Worm (Caenorhabditis elegans) whole organism, mixed stage, embryonic: ENCODE data around the gene ZC443.7.

Source experiments
- blmp-1 ChIP-seq: fragments of 150-350 bp; optimal IDR thresholded peaks from 2 replicates; lab custom pipeline; 2014; ENCODE audit warnings: missing biosample characterization, missing genetic modification characterization
- ceh-83 ChIP-seq: fragments of 200-800 bp; sonication (Bioruptor generic); optimal IDR thresholded peaks from 2 replicates; lab custom pipeline; 2018; ENCODE audit warnings: mild to moderate bottlenecking, missing genetic modification characterization, missing compliant biosample characterization
- cnd-1 ChIP-seq: fragments of 200-800 bp; sonication (Bioruptor generic); optimal IDR thresholded peaks from 2 replicates; lab custom pipeline; 2018; ENCODE audit warnings: mild to moderate bottlenecking, missing genetic modification characterization, missing compliant biosample characterization
- drap-1 ChIP-seq: fragments of 200-800 bp; sonication (Bioruptor generic); optimal IDR thresholded peaks from 3 replicates; lab custom pipeline; 2018; ENCODE audit warnings: mild to moderate bottlenecking, missing genetic modification characterization, missing compliant biosample characterization
- elt-1 ChIP-seq: sonication (generic microtip); optimal IDR thresholded peaks from 2 replicates; lab custom pipeline; 2017; ENCODE audit warnings: missing genetic modification characterization, mild to moderate bottlenecking, missing compliant biosample characterization, antibody characterized with exemption, moderate library complexity, borderline replicate concordance; ENCODE audit not compliant: insufficient read depth
- flh-1 ChIP-seq: fragments of 200-800 bp; sonication (Bioruptor generic); optimal IDR thresholded peaks from 2 replicates; lab custom pipeline; 2018; ENCODE audit warnings: mild to moderate bottlenecking, missing genetic modification characterization, moderate library complexity, missing compliant biosample characterization
- ham-2 ChIP-seq: fragments of 200-800 bp; sonication (Bioruptor generic); optimal IDR thresholded peaks from 2 replicates; lab custom pipeline; 2018; ENCODE audit warnings: mild to moderate bottlenecking, missing genetic modification characterization, missing compliant biosample characterization
- lin-13 ChIP-seq: fragments of 150-350 bp; optimal IDR thresholded peaks from 2 replicates; lab custom pipeline; 2014; ENCODE audit warnings: missing biosample characterization, missing genetic modification characterization
- lin-32 ChIP-seq: fragments of 200-800 bp; sonication (Bioruptor generic); optimal IDR thresholded peaks from 2 replicates; lab custom pipeline; 2018; ENCODE audit warnings: mild to moderate bottlenecking, missing genetic modification characterization, missing compliant biosample characterization
- mab-5 ChIP-seq: fragments of 150-350 bp; optimal IDR thresholded peaks from 2 replicates; lab custom pipeline; 2014; ENCODE audit warnings: missing biosample characterization, missing genetic modification characterization
- mep-1 ChIP-seq: fragments of 150-350 bp; optimal IDR thresholded peaks from 2 replicates; lab custom pipeline; 2017; ENCODE audit warnings: missing biosample characterization, missing genetic modification reagents, missing genetic modification characterization, inconsistent platforms
- nhr-12 ChIP-seq: fragments of 150-350 bp; optimal IDR thresholded peaks from 2 replicates; lab custom pipeline; 2014; ENCODE audit warnings: missing biosample characterization, missing genetic modification characterization
- nhr-2 ChIP-seq: fragments of 150-350 bp; optimal IDR thresholded peaks from 2 replicates; lab custom pipeline; 2014; ENCODE audit warnings: missing biosample characterization, missing genetic modification characterization
- nhr-237 ChIP-seq: fragments of 150-350 bp; optimal IDR thresholded peaks from 2 replicates; lab custom pipeline; 2014; ENCODE audit warnings: missing biosample characterization, missing genetic modification characterization
- tbx-8 ChIP-seq: fragments of 200-800 bp; sonication (Bioruptor generic); optimal IDR thresholded peaks from 2 replicates; lab custom pipeline; 2018; ENCODE audit warnings: mild to moderate bottlenecking, missing genetic modification characterization, moderate library complexity, missing compliant biosample characterization
- unc-39 ChIP-seq: fragments of 150-350 bp; optimal IDR thresholded peaks from 2 replicates; lab custom pipeline; 2014; ENCODE audit warnings: missing biosample characterization, missing genetic modification characterization
- zip-8 ChIP-seq: fragments of 150-350 bp; optimal IDR thresholded peaks from 2 replicates; lab custom pipeline; 2014; ENCODE audit warnings: missing biosample characterization, missing genetic modification characterization
- ztf-11 ChIP-seq: fragments of 150-350 bp; optimal IDR thresholded peaks from 2 replicates; lab custom pipeline; 2014; ENCODE audit warnings: missing biosample characterization, missing genetic modification characterization

Gene ZC443.7

ce11 chrV:12849736-12850135 lies 43.4 kb downstream of the ZC443.7 start, which contains the start of gene C44H9.5:
Gene C44H9.5 (minus strand): TSS chrV:12849864.
- TF ChIP-seq unc-39 (tag; lab: Kevin White, UChicago) (no peak), drap-1 (GFP tag; lab: Kevin White, UChicago) (no peak)

ce11 chrV:12852355-12852754 lies 46.1 kb downstream of the ZC443.7 start:
- TF ChIP-seq cnd-1 (tag; lab: Kevin White, UChicago), result no peak
- no peak for TF ChIP-seq lin-32
- TF ChIP-seq nhr-2 (tag; lab: Kevin White, UChicago), result no peak
- TF ChIP-seq elt-1 (tag; lab: Kevin White, UChicago), result no peak
- no peak for TF ChIP-seq mab-5 (tag; lab: Kevin White, UChicago)
- TF ChIP-seq mep-1 (tag; lab: Kevin White, UChicago), result no peak
- no peak for TF ChIP-seq ceh-83 (GFP tag; lab: Kevin White, UChicago)
- TF ChIP-seq nhr-12 (tag; lab: Kevin White, UChicago), result no peak
- no peak for TF ChIP-seq blmp-1
- no peak for TF ChIP-seq tbx-8 (GFP tag; lab: Kevin White, UChicago)
- no peak for TF ChIP-seq nhr-237 (tag; lab: Kevin White, UChicago)
- TF ChIP-seq lin-13, result no peak
- no peak for TF ChIP-seq zip-8 (tag; lab: Kevin White, UChicago)
- no peak for TF ChIP-seq ham-2
- no peak for TF ChIP-seq flh-1
- TF ChIP-seq, all 35 proteins: peak for 0

DNA sequence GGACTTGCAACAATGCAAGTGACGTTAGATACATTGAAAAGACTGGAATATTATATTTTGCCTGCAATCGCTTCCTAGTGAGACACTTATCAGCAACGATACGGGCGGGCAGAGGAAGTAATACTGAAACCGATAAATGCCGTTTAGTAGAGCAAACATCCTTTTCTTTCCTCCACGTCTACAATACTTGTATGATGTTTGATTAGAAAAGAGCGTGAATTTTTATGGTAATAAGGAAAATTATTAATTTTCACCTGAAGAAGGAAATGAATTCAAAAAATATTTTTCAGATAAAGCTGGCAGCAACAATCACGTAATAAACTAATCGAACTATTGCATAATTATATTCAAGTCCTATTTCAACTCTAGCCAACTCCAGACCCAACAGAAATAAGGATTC lies 48.5 kb downstream of the ZC443.7 start, which contains the start of gene C44H9.7:
TSS of gene C44H9.7 (minus strand) at position 101 of the 400 bp plus-strand sequence.
- TF ChIP-seq tbx-8 (GFP tag; lab: Kevin White, UChicago) (no peak), cnd-1 (tag; lab: Kevin White, UChicago) (no peak), ham-2 (no peak), ztf-11 (tag; lab: Kevin White, UChicago) (no peak), unc-39 (tag; lab: Kevin White, UChicago) (no peak)
